Fruit fly (Drosophila melanogaster) S2 (cell line): ENCODE data around the gene CG5292.

Source experiments
- CG8478 ChIP-seq: fragments of >200 bp; optimal IDR thresholded peaks from 2 replicates; lab custom pipeline; 2018
- CTCF ChIP-seq, 2 experiments: fragments of >200 bp; optimal IDR thresholded peaks; 2 replicates each; lab custom pipeline; 2018

dm6 chr3R:17126838-17127237 lies 24.8 kb upstream of the CG5292 start, which contains the start of the genes CG17477 and CG31269:
- TF ChIP-seq CTCF (optimal IDR thresholded peaks at IDR 0.05; lab: Kevin White, UChicago) (no peak), CG8478 (no peak)
